Worm (Caenorhabditis elegans) whole organism, young adult: Measurements from ENCODE around the gene R08C7.11.
A peak's percentile ranks its signal among the peaks of the same experiment; 100 is the strongest.

Experiments used
- B0336.3 ChIP-seq: fragments of 200-800 bp; sonication (Bioruptor generic); IDR thresholded peaks from 2 replicates; pipeline ENCODE4 v1.3.6; 2022; ENCODE audit warnings: missing genetic modification characterization, missing compliant biosample characterization
- C17E4.6 ChIP-seq: fragments of 200-800 bp; sonication (Bioruptor generic); IDR thresholded peaks from 2 replicates; pipeline ENCODE4 v1.3.6; 2022; ENCODE audit warnings: missing genetic modification reagents, missing genetic modification characterization, missing compliant biosample characterization
- F22D6.2 ChIP-seq: sonication (generic microtip); optimal IDR thresholded peaks from 2 replicates; lab custom pipeline; 2016; ENCODE audit warnings: mild to moderate bottlenecking, missing genetic modification characterization, missing compliant biosample characterization
- F23B12.7 ChIP-seq: sonication (generic microtip); optimal IDR thresholded peaks from 2 replicates; lab custom pipeline; 2017; ENCODE audit warnings: missing genetic modification characterization, mild to moderate bottlenecking, missing compliant biosample characterization, antibody characterized with exemption, moderate library complexity; ENCODE audit not compliant: insufficient read depth
- F33H1.4 ChIP-seq: fragments of 200-800 bp; sonication (Bioruptor generic); IDR thresholded peaks from 2 replicates; pipeline ENCODE4 v1.3.6; 2022; ENCODE audit warnings: missing genetic modification reagents, missing genetic modification characterization, missing compliant biosample characterization
- K11D2.4 ChIP-seq: fragments of 200-800 bp; sonication (Bioruptor generic); IDR thresholded peaks from 2 replicates; pipeline ENCODE4 v1.3.6; 2022; ENCODE audit warnings: missing genetic modification reagents, missing genetic modification characterization, missing compliant biosample characterization
- ama-1 ChIP-seq, 3 experiments: fragments of 150-350 bp in 1 of 3; sonication (generic microtip) in 2 of 3; optimal IDR thresholded peaks; 2 replicates each; lab custom pipeline; 2014 to 2018; ENCODE audit warnings: missing biosample characterization in 2 of 3, missing genetic modification characterization in 2 of 3, missing genetic modification reagents in 2 of 3
- aptf-3 ChIP-seq: fragments of 200-800 bp; sonication (Bioruptor generic); IDR thresholded peaks from 2 replicates; pipeline ENCODE4 v1.3.6; 2022; ENCODE audit warnings: missing genetic modification characterization, missing compliant biosample characterization
- attf-5 ChIP-seq: fragments of 200-800 bp; sonication (Bioruptor generic); optimal IDR thresholded peaks from 2 replicates; lab custom pipeline; 2018; ENCODE audit warnings: mild to moderate bottlenecking, missing genetic modification characterization, missing compliant biosample characterization
- bed-2 ChIP-seq: fragments of 200-800 bp; sonication (Bioruptor generic); IDR thresholded peaks from 2 replicates; pipeline ENCODE4 v1.3.6; 2022; ENCODE audit warnings: missing genetic modification reagents, missing genetic modification characterization, missing compliant biosample characterization
- cebp-2 ChIP-seq: fragments of 200-800 bp; sonication (Bioruptor generic); IDR thresholded peaks from 2 replicates; pipeline ENCODE4 v1.3.6; 2022; ENCODE audit warnings: missing genetic modification characterization, missing compliant biosample characterization
- ceh-40 ChIP-seq: fragments of 200-800 bp; sonication (Bioruptor generic); IDR thresholded peaks from 2 replicates; pipeline ENCODE4 v1.3.6; 2022; ENCODE audit warnings: missing genetic modification characterization, missing compliant biosample characterization
- ceh-58 ChIP-seq: fragments of 200-800 bp; sonication (Bioruptor generic); IDR thresholded peaks from 2 replicates; pipeline ENCODE4 v1.3.6; 2022; ENCODE audit warnings: missing genetic modification characterization, missing compliant biosample characterization
- ceh-79 ChIP-seq: sonication (generic microtip); optimal IDR thresholded peaks from 2 replicates; lab custom pipeline; 2017; ENCODE audit warnings: mild to moderate bottlenecking, missing genetic modification characterization, missing compliant biosample characterization
- ceh-91 ChIP-seq: fragments of 200-800 bp; sonication (Bioruptor generic); IDR thresholded peaks from 2 replicates; pipeline ENCODE4 v1.3.6; 2022; ENCODE audit warnings: missing genetic modification reagents, missing genetic modification characterization, missing compliant biosample characterization
- dox-1 ChIP-seq: fragments of 200-800 bp; sonication (Bioruptor generic); IDR thresholded peaks from 2 replicates; pipeline ENCODE4 v1.3.6; 2022; ENCODE audit warnings: missing genetic modification reagents, missing genetic modification characterization, missing compliant biosample characterization
- dpl-1 ChIP-seq: fragments of 150-350 bp; optimal IDR thresholded peaks from 2 replicates; lab custom pipeline; 2014; ENCODE audit warnings: missing biosample characterization, missing genetic modification reagents, missing genetic modification characterization
- efl-1 ChIP-seq: fragments of 150-350 bp; optimal IDR thresholded peaks from 2 replicates; lab custom pipeline; 2014; ENCODE audit warnings: missing biosample characterization, missing genetic modification reagents, missing genetic modification characterization
- ekl-4 ChIP-seq: fragments of 200-800 bp; sonication (Bioruptor generic); IDR thresholded peaks from 2 replicates; pipeline ENCODE4 v1.3.6; 2022; ENCODE audit warnings: missing genetic modification reagents, missing genetic modification characterization, missing compliant biosample characterization
- ets-4 ChIP-seq: fragments of 200-800 bp; sonication (Bioruptor generic); optimal IDR thresholded peaks from 2 replicates; lab custom pipeline; 2018; ENCODE audit warnings: mild to moderate bottlenecking, missing genetic modification characterization, missing compliant biosample characterization
- hmg-20 ChIP-seq: fragments of 200-800 bp; sonication (Bioruptor generic); IDR thresholded peaks from 2 replicates; pipeline ENCODE4 v1.3.6; 2022; ENCODE audit warnings: missing genetic modification reagents, missing genetic modification characterization, missing compliant biosample characterization
- hsf-1 ChIP-seq: fragments of 200-800 bp; sonication (Bioruptor generic); IDR thresholded peaks from 2 replicates; pipeline ENCODE4 v1.3.6; 2022; ENCODE audit warnings: missing genetic modification reagents, missing genetic modification characterization, missing compliant biosample characterization
- let-526 ChIP-seq: fragments of 200-800 bp; sonication (Bioruptor generic); IDR thresholded peaks from 2 replicates; pipeline ENCODE4 v1.3.6; 2022; ENCODE audit warnings: missing genetic modification reagents, missing genetic modification characterization, missing compliant biosample characterization
- let-607 ChIP-seq, 2 experiments: fragments of 200-800 bp in 1 of 2; sonication (Bioruptor generic) in 1 of 2; sonication (generic microtip) in 1 of 2; optimal IDR thresholded peaks; 2 replicates each; lab custom pipeline; 2016 to 2018; ENCODE audit warnings: mild to moderate bottlenecking in 2 of 2, missing compliant biosample characterization in 2 of 2, missing genetic modification characterization in 2 of 2, moderate library complexity in 2 of 2, missing genotype in 1 of 2
- lin-35 ChIP-seq, 3 experiments: fragments of 150-350 bp in 2 of 3; sonication (generic microtip) in 1 of 3; optimal IDR thresholded peaks; 2 replicates each; lab custom pipeline; 2014 to 2018; ENCODE audit warnings: missing biosample characterization in 3 of 3, missing genetic modification characterization in 3 of 3, missing genetic modification reagents in 3 of 3
- lin-54 ChIP-seq: fragments of 200-800 bp; sonication (Bioruptor generic); optimal IDR thresholded peaks from 2 replicates; lab custom pipeline; 2018; ENCODE audit warnings: mild to moderate bottlenecking, missing genetic modification characterization, missing compliant biosample characterization
- lsl-1 ChIP-seq: fragments of 200-800 bp; sonication (Bioruptor generic); optimal IDR thresholded peaks from 2 replicates; lab custom pipeline; 2018; ENCODE audit warnings: mild to moderate bottlenecking, missing genetic modification characterization, moderate library complexity, missing compliant biosample characterization
- lsy-27 ChIP-seq: sonication (generic microtip); optimal IDR thresholded peaks from 2 replicates; lab custom pipeline; 2017; ENCODE audit warnings: missing genetic modification characterization, mild to moderate bottlenecking, missing compliant biosample characterization, antibody characterized with exemption, missing genotype, borderline replicate concordance; ENCODE audit not compliant: insufficient read depth
- madf-6 ChIP-seq: fragments of 200-800 bp; sonication (Bioruptor generic); IDR thresholded peaks from 2 replicates; pipeline ENCODE4 v1.3.6; 2022; ENCODE audit warnings: missing genetic modification reagents, missing genetic modification characterization, missing compliant biosample characterization
- mcd-1 ChIP-seq: fragments of 200-800 bp; sonication (Bioruptor generic); IDR thresholded peaks from 2 replicates; pipeline ENCODE4 v1.3.6; 2022; ENCODE audit warnings: missing genetic modification reagents, missing genetic modification characterization, missing compliant biosample characterization
- mxl-1 ChIP-seq: sonication (generic microtip); optimal IDR thresholded peaks from 2 replicates; lab custom pipeline; 2016; ENCODE audit warnings: missing genetic modification characterization, missing compliant biosample characterization
- nfyb-1 ChIP-seq: fragments of 200-800 bp; sonication (Bioruptor generic); IDR thresholded peaks from 2 replicates; pipeline ENCODE4 v1.3.6; 2022; ENCODE audit warnings: missing genetic modification reagents, missing genetic modification characterization, missing compliant biosample characterization
- nhr-120 ChIP-seq: fragments of 200-800 bp; sonication (Bioruptor generic); IDR thresholded peaks from 2 replicates; pipeline ENCODE4 v1.3.6; 2022; ENCODE audit warnings: missing genetic modification characterization, missing compliant biosample characterization
- nhr-179 ChIP-seq: sonication (generic microtip); optimal IDR thresholded peaks from 2 replicates; lab custom pipeline; 2016; ENCODE audit warnings: mild to moderate bottlenecking, missing genetic modification characterization, missing compliant biosample characterization
- nhr-80 ChIP-seq: sonication (generic microtip); optimal IDR thresholded peaks from 2 replicates; lab custom pipeline; 2016; ENCODE audit warnings: missing genetic modification characterization, missing compliant biosample characterization
- sea-2 ChIP-seq: fragments of 200-800 bp; sonication (Bioruptor generic); IDR thresholded peaks from 2 replicates; pipeline ENCODE4 v1.3.6; 2022; ENCODE audit warnings: missing genetic modification characterization, missing compliant biosample characterization
- snpc-1.3 ChIP-seq: sonication (generic microtip); optimal IDR thresholded peaks from 2 replicates; lab custom pipeline; 2017; ENCODE audit warnings: missing genetic modification characterization, mild to moderate bottlenecking, missing compliant biosample characterization, antibody characterized with exemption, moderate library complexity, missing genotype, missing genetic modification reagents; ENCODE audit not compliant: insufficient read depth
- snpc-3.4 ChIP-seq: sonication (generic microtip); optimal IDR thresholded peaks from 2 replicates; lab custom pipeline; 2017; ENCODE audit warnings: missing genetic modification characterization, mild to moderate bottlenecking, missing compliant biosample characterization, antibody characterized with exemption, moderate library complexity, missing genotype, missing genetic modification reagents
- somi-1 ChIP-seq: fragments of 200-800 bp; sonication (Bioruptor generic); optimal IDR thresholded peaks from 2 replicates; lab custom pipeline; 2018; ENCODE audit warnings: mild to moderate bottlenecking, missing genetic modification characterization, missing compliant biosample characterization
- tbp1 ChIP-seq: fragments of 200-800 bp; sonication (Bioruptor generic); optimal IDR thresholded peaks from 2 replicates; lab custom pipeline; 2018; ENCODE audit warnings: mild to moderate bottlenecking, missing genetic modification characterization, missing compliant biosample characterization
- zfh-2 ChIP-seq: fragments of 200-800 bp; sonication (Bioruptor generic); conservative IDR thresholded peaks from 2 replicates; pipeline ENCODE4 v1.3.6; 2022; ENCODE audit warnings: missing genetic modification reagents, missing genetic modification characterization, missing compliant biosample characterization
- ztf-25 ChIP-seq: fragments of 200-800 bp; sonication (Bioruptor generic); IDR thresholded peaks from 2 replicates; pipeline ENCODE4 v1.3.6; 2022; ENCODE audit warnings: missing genetic modification reagents, missing genetic modification characterization, missing compliant biosample characterization
- ztf-3 ChIP-seq: fragments of 200-800 bp; sonication (Bioruptor generic); optimal IDR thresholded peaks from 2 replicates; lab custom pipeline; 2018; ENCODE audit warnings: mild to moderate bottlenecking, missing genetic modification characterization, missing compliant biosample characterization

The R08C7.11 gene

ce11 chrIV:4472418-4473173 lies 17.9 kb upstream of the R08C7.11 start (continued):
- peak in 1 of 3 experiments; percentile 14 for TF ChIP-seq lin-35 (GFP tag; optimal IDR thresholded peaks at IDR 0.05; lab: Kevin White, UChicago)
- TF ChIP-seq snpc-1.3 (tag; lab: Kevin White, UChicago): no peak
- TF ChIP-seq sea-2: no peak
- TF ChIP-seq ceh-40 (GFP tag; lab: Robert Waterston, UW): no peak
- no peak for TF ChIP-seq F22D6.2 (tag; lab: Kevin White, UChicago)
- TF ChIP-seq zfh-2 (GFP tag; lab: Robert Waterston, UW): no peak
- no peak for TF ChIP-seq ztf-25 (GFP tag; lab: Robert Waterston, UW)
- no peak for TF ChIP-seq nfyb-1 (GFP tag; lab: Robert Waterston, UW)
- TF ChIP-seq ztf-3: no peak
- TF ChIP-seq nhr-179: no peak
- no peak for TF ChIP-seq hsf-1 (GFP tag; lab: Robert Waterston, UW)
- TF ChIP-seq lsy-27: no peak
- no peak for TF ChIP-seq mxl-1 (tag; lab: Kevin White, UChicago)
- TF ChIP-seq ets-4 (GFP tag; lab: Kevin White, UChicago): no peak
- no peak for TF ChIP-seq efl-1 (GFP tag; lab: Kevin White, UChicago)
- TF ChIP-seq let-607 (tag; optimal IDR thresholded peaks at IDR 0.05; lab: Kevin White, UChicago): no peak
- TF ChIP-seq bed-2 (GFP tag; lab: Robert Waterston, UW): no peak
- TF ChIP-seq nhr-80 (tag; lab: Kevin White, UChicago): peak; percentile 30
- no peak for TF ChIP-seq ceh-79 (tag; lab: Kevin White, UChicago)

- TF ChIP-seq hmg-20 (GFP tag; lab: Robert Waterston, UW): no peak
- 0 out of 2 replicates have a peak, but pooled peaks have one; percentile 11 for TF ChIP-seq cebp-2 (GFP tag; lab: Robert Waterston, UW)
- TF ChIP-seq ekl-4: no peak
- peak; percentile 53; the same call in 1 of the 2 replicates for TF ChIP-seq madf-6 (GFP tag; lab: Robert Waterston, UW)
- TF ChIP-seq lsl-1: peak; percentile 33
- TF ChIP-seq lin-54 (GFP tag; lab: Kevin White, UChicago): peak; percentile 70
- 0 out of 2 replicates have a peak, but pooled peaks have one; percentile 34 for TF ChIP-seq aptf-3 (GFP tag; lab: Robert Waterston, UW)
- no peak for TF ChIP-seq somi-1 (GFP tag; lab: Kevin White, UChicago)
- TF ChIP-seq snpc-1.3 (tag; lab: Kevin White, UChicago): peak; percentile 74
- TF ChIP-seq B0336.3 (GFP tag; lab: Robert Waterston, UW): peak; percentile 51; the same call in 1 of the 2 replicates
- TF ChIP-seq ceh-91 (GFP tag; lab: Robert Waterston, UW): 0 out of 2 replicates have a peak, but pooled peaks have one; percentile 22
- TF ChIP-seq tbp1: peak; percentile 20
- peak; percentile 50 for TF ChIP-seq F33H1.4
- TF ChIP-seq dox-1: peak; percentile 18; the same call in 1 of the 2 replicates
- TF ChIP-seq attf-5: peak; percentile 64
- TF ChIP-seq K11D2.4 (GFP tag; lab: Robert Waterston, UW): peak; percentile 55; the same call in 1 of the 2 replicates
- TF ChIP-seq mcd-1: peak; percentile 58
- TF ChIP-seq dpl-1 (GFP tag; lab: Kevin White, UChicago): peak; percentile 4
- no peak for TF ChIP-seq C17E4.6 (GFP tag; lab: Robert Waterston, UW)
- TF ChIP-seq nhr-120 (GFP tag; lab: Robert Waterston, UW): no peak
- no peak for TF ChIP-seq let-526 (GFP tag; lab: Robert Waterston, UW)
- TF ChIP-seq snpc-3.4 (tag; lab: Kevin White, UChicago): peak; percentile 23
- TF ChIP-seq ama-1 (optimal IDR thresholded peaks at IDR 0.05; lab: Kevin White, UChicago): peak; percentile 47
- peak in 1 of 2 experiments; percentile 9 for TF ChIP-seq ama-1 (GFP tag; optimal IDR thresholded peaks at IDR 0.05; lab: Kevin White, UChicago)
- TF ChIP-seq bed-2 (GFP tag; lab: Robert Waterston, UW): 0 out of 2 replicates have a peak, but pooled peaks have one; percentile 22
- TF ChIP-seq F23B12.7 (tag; lab: Kevin White, UChicago): peak; percentile 10
- TF ChIP-seq ceh-58 (GFP tag; lab: Robert Waterston, UW): 0 out of 2 replicates have a peak, but pooled peaks have one; percentile 5
Observed at ce11 chrIV:4470885-4471772, 16.4 kb upstream of the R08C7.11 start.
